Worm (Caenorhabditis elegans) whole organism, L1 larva: ENCODE measurements around the gene C04B4.6.
"Not testable (repeated sequence)": the region's sequence is repeated elsewhere in the genome, so short reads cannot be mapped to it uniquely, and the experiment has no call there.

Experiments used
- F16B12.6 ChIP-seq: fragments of 150-350 bp; optimal IDR thresholded peaks from 2 replicates; lab custom pipeline; 2014; ENCODE audit warnings: missing biosample characterization, missing genetic modification characterization
- aha-1 ChIP-seq: fragments of 150-350 bp; optimal IDR thresholded peaks from 2 replicates; lab custom pipeline; 2014; ENCODE audit warnings: missing biosample characterization, missing genetic modification characterization
- alr-1 ChIP-seq: fragments of 200-800 bp; sonication (Bioruptor generic); optimal IDR thresholded peaks from 2 replicates; lab custom pipeline; 2018; ENCODE audit warnings: borderline replicate concordance, mild to moderate bottlenecking, missing genetic modification characterization, missing compliant biosample characterization
- aly-2 ChIP-seq: fragments of 150-350 bp; optimal IDR thresholded peaks from 2 replicates; lab custom pipeline; 2014; ENCODE audit warnings: missing biosample characterization, missing genetic modification characterization
- blmp-1 ChIP-seq: fragments of 150-350 bp; optimal IDR thresholded peaks from 2 replicates; lab custom pipeline; 2014; ENCODE audit warnings: missing biosample characterization, missing genetic modification characterization
- ceh-82 ChIP-seq, 3 experiments: fragments of 150-350 bp in 1 of 3; sonication (generic microtip) in 2 of 3; optimal IDR thresholded peaks; 2 replicates each; lab custom pipeline; 2014 to 2017; ENCODE audit warnings: missing biosample characterization in 3 of 3, missing genetic modification characterization in 3 of 3
- ceh-88 ChIP-seq: fragments of 200-800 bp; sonication (Bioruptor generic); IDR thresholded peaks from 2 replicates; pipeline ENCODE4 v1.3.6; 2022; ENCODE audit warnings: missing genetic modification characterization, missing compliant biosample characterization
- egl-27 ChIP-seq, 2 experiments: fragments of 150-350 bp in 1 of 2; sonication (generic microtip); optimal IDR thresholded peaks; 3 replicates each; lab custom pipeline; 2017 to 2018; ENCODE audit warnings: missing biosample characterization in 2 of 2, missing genetic modification characterization in 2 of 2, missing genetic modification reagents in 2 of 2
- elt-2 ChIP-seq: sonication (generic microtip); optimal IDR thresholded peaks from 2 replicates; lab custom pipeline; 2016; ENCODE audit warnings: missing genetic modification characterization, mild to moderate bottlenecking, inconsistent platforms, missing compliant biosample characterization, missing genetic modification reagents
- fkh-4 ChIP-seq: sonication (generic microtip); optimal IDR thresholded peaks from 2 replicates; lab custom pipeline; 2016; ENCODE audit warnings: missing compliant biosample characterization, missing genetic modification characterization, borderline replicate concordance
- fkh-8 ChIP-seq: sonication (generic microtip); optimal IDR thresholded peaks from 2 replicates; lab custom pipeline; 2016; ENCODE audit warnings: mild to moderate bottlenecking, missing genetic modification characterization, missing compliant biosample characterization
- fos-1 ChIP-seq: fragments of 150-350 bp; optimal IDR thresholded peaks from 2 replicates; lab custom pipeline; 2014; ENCODE audit warnings: missing biosample characterization, missing genetic modification characterization
- hpl-2 ChIP-seq: fragments of 150-350 bp; optimal IDR thresholded peaks from 2 replicates; lab custom pipeline; 2014; ENCODE audit warnings: missing biosample characterization, missing genetic modification reagents, missing genetic modification characterization
- irx-1 ChIP-seq: sonication (generic microtip); optimal IDR thresholded peaks from 2 replicates; lab custom pipeline; 2016; ENCODE audit warnings: missing genetic modification characterization, missing compliant biosample characterization
- isw-1 ChIP-seq: fragments of 200-800 bp; sonication (Bioruptor generic); IDR thresholded peaks from 2 replicates; pipeline ENCODE4 v1.3.6; 2022; ENCODE audit warnings: missing genetic modification characterization, missing compliant biosample characterization
- jun-1 ChIP-seq: fragments of 150-350 bp; optimal IDR thresholded peaks from 2 replicates; lab custom pipeline; 2014; ENCODE audit warnings: missing biosample characterization, missing genetic modification reagents, missing genetic modification characterization
- lin-15B ChIP-seq: fragments of 150-350 bp; sonication (generic microtip); optimal IDR thresholded peaks from 3 replicates; lab custom pipeline; 2014; ENCODE audit warnings: missing biosample characterization, missing genetic modification characterization
- lir-3 ChIP-seq: sonication (generic microtip); optimal IDR thresholded peaks from 2 replicates; lab custom pipeline; 2016; ENCODE audit warnings: mild to moderate bottlenecking, missing genetic modification characterization, moderate library complexity, missing compliant biosample characterization; ENCODE audit not compliant: poor library complexity
- mab-9 ChIP-seq: fragments of 200-800 bp; sonication (Bioruptor generic); IDR thresholded peaks from 2 replicates; pipeline ENCODE4 v1.3.6; 2022; ENCODE audit warnings: missing genetic modification reagents, missing genetic modification characterization, missing compliant biosample characterization
- mdl-1 ChIP-seq, 2 experiments: fragments of 150-350 bp; optimal IDR thresholded peaks; 2 replicates each; lab custom pipeline; 2014 to 2017; ENCODE audit warnings: missing biosample characterization in 2 of 2, missing genetic modification characterization in 2 of 2, inconsistent platforms in 1 of 2
- nhr-19 ChIP-seq: fragments of 200-800 bp; sonication (Bioruptor generic); conservative IDR thresholded peaks from 2 replicates; pipeline ENCODE4 v1.3.6; 2022; ENCODE audit warnings: missing genetic modification characterization, missing compliant biosample characterization
- nhr-28 ChIP-seq: fragments of 150-350 bp; optimal IDR thresholded peaks from 2 replicates; lab custom pipeline; 2014; ENCODE audit warnings: missing biosample characterization, missing genetic modification characterization
- nhr-47 ChIP-seq: sonication (generic microtip); optimal IDR thresholded peaks from 2 replicates; lab custom pipeline; 2016; ENCODE audit warnings: mild to moderate bottlenecking, missing genetic modification characterization, moderate library complexity, missing compliant biosample characterization
- nhr-76 ChIP-seq: sonication (generic microtip); optimal IDR thresholded peaks from 2 replicates; lab custom pipeline; 2017; ENCODE audit warnings: missing biosample characterization, missing genetic modification characterization
- nhr-77 ChIP-seq: fragments of 150-350 bp; optimal IDR thresholded peaks from 2 replicates; lab custom pipeline; 2014; ENCODE audit warnings: missing biosample characterization, missing genetic modification characterization
- nhr-90 ChIP-seq: sonication (generic microtip); optimal IDR thresholded peaks from 2 replicates; lab custom pipeline; 2016; ENCODE audit warnings: mild to moderate bottlenecking, missing genetic modification characterization, missing compliant biosample characterization; ENCODE audit not compliant: poor library complexity
- pax-3 ChIP-seq: fragments of 200-800 bp; sonication (Bioruptor generic); optimal IDR thresholded peaks from 2 replicates; lab custom pipeline; 2018; ENCODE audit warnings: mild to moderate bottlenecking, missing genetic modification characterization, moderate library complexity, missing compliant biosample characterization
- pqm-1 ChIP-seq: sonication (generic microtip); optimal IDR thresholded peaks from 3 replicates; lab custom pipeline; 2017; ENCODE audit warnings: missing biosample characterization, missing genetic modification characterization
- snpc-4 ChIP-seq: fragments of 150-350 bp; optimal IDR thresholded peaks from 2 replicates; lab custom pipeline; 2014; ENCODE audit warnings: missing biosample characterization, missing genetic modification characterization
- snu-23 ChIP-seq: sonication (generic microtip); optimal IDR thresholded peaks from 2 replicates; lab custom pipeline; 2016; ENCODE audit warnings: missing genetic modification characterization, missing compliant biosample characterization
- sup-37 ChIP-seq: fragments of 200-800 bp; sonication (Bioruptor generic); optimal IDR thresholded peaks from 2 replicates; lab custom pipeline; 2018; ENCODE audit warnings: mild to moderate bottlenecking, missing genetic modification characterization, missing compliant biosample characterization
- swsn-7 ChIP-seq: sonication (generic microtip); optimal IDR thresholded peaks from 2 replicates; lab custom pipeline; 2016; ENCODE audit warnings: missing genetic modification characterization, missing compliant biosample characterization
- tbx-2 ChIP-seq: sonication (generic microtip); optimal IDR thresholded peaks from 2 replicates; lab custom pipeline; 2016; ENCODE audit warnings: missing genetic modification characterization, missing compliant biosample characterization
- unc-86 ChIP-seq: sonication (generic microtip); optimal IDR thresholded peaks from 2 replicates; lab custom pipeline; 2016; ENCODE audit warnings: missing genetic modification characterization, missing compliant biosample characterization
- vab-15 ChIP-seq: sonication (generic microtip); optimal IDR thresholded peaks from 2 replicates; lab custom pipeline; 2017; ENCODE audit warnings: missing genotype, mild to moderate bottlenecking, missing genetic modification characterization, missing compliant biosample characterization
- xbp-1 ChIP-seq: sonication (generic microtip); optimal IDR thresholded peaks from 2 replicates; lab custom pipeline; 2016; ENCODE audit warnings: missing genetic modification characterization, missing compliant biosample characterization
- zip-4 ChIP-seq: fragments of 200-800 bp; sonication (Bioruptor generic); optimal IDR thresholded peaks from 2 replicates; lab custom pipeline; 2018; ENCODE audit warnings: mild to moderate bottlenecking, missing genetic modification characterization, moderate library complexity, missing compliant biosample characterization
- ztf-4 ChIP-seq: fragments of 150-350 bp; optimal IDR thresholded peaks from 2 replicates; lab custom pipeline; 2014; ENCODE audit warnings: missing biosample characterization, missing genetic modification characterization

C04B4.6 gene

ce11 chrX:12315268-12315667 lies 39.8 kb upstream of the C04B4.6 start, which contains the start of gene xtr-2:
Gene xtr-2, plus strand, starts transcription at chrX:12315568.
- TF ChIP-seq irx-1 (tag; lab: Kevin White, UChicago) (no peak), elt-2 (tag; lab: Kevin White, UChicago) (no peak), fkh-4 (no peak), mab-9 (GFP tag; lab: Robert Waterston, UW) (no peak), ceh-82 (tag; optimal IDR thresholded peaks at IDR 0.05; lab: Kevin White, UChicago) (no peak), nhr-47 (tag; lab: Kevin White, UChicago) (no peak), blmp-1 (tag; lab: Kevin White, UChicago) (no peak), nhr-77 (tag; lab: Kevin White, UChicago) (no peak)

ce11 chrX:12314395-12314794 lies 38.9 kb upstream of the C04B4.6 start:
- peak; percentile 5 for TF ChIP-seq elt-2 (tag; lab: Kevin White, UChicago)
- TF ChIP-seq pqm-1: no peak
- TF ChIP-seq egl-27 (tag; optimal IDR thresholded peaks at IDR 0.05; lab: Kevin White, UChicago): no peak

- TF ChIP-seq F16B12.6 (tag; lab: Kevin White, UChicago) (no peak), pax-3 (tag; lab: Kevin White, UChicago) (no peak), nhr-28 (tag; lab: Kevin White, UChicago) (no peak), sup-37 (no peak), tbx-2 (no peak), alr-1 (tag; lab: Kevin White, UChicago) (no peak), swsn-7 (tag; lab: Kevin White, UChicago) (no peak), snpc-4 (tag; lab: Kevin White, UChicago) (no peak), lin-15B (no peak), xbp-1 (tag; lab: Kevin White, UChicago) (no peak), aly-2 (tag; lab: Kevin White, UChicago) (no peak), nhr-76 (no peak), ceh-88 (GFP tag; lab: Robert Waterston, UW) (no peak), vab-15 (tag; lab: Kevin White, UChicago) (no peak), aha-1 (tag; lab: Kevin White, UChicago) (no peak), zip-4 (GFP tag; lab: Kevin White, UChicago) (no peak)
These were observed 38.3 kb upstream of the C04B4.6 start for ce11 chrX:12313779-12314178.

- TF ChIP-seq nhr-90 (tag; lab: Kevin White, UChicago); fkh-8; aha-1 (tag; lab: Kevin White, UChicago): not testable (repeated sequence)
These were observed 32.6 kb upstream of the C04B4.6 start, which contains the start of gene F17A2.16 for ce11 chrX:12308045-12308499. Gene F17A2.16, plus strand, starts transcription at chrX:12308449.

- TF ChIP-seq isw-1: no peak
- no peak for TF ChIP-seq pax-3 (tag; lab: Kevin White, UChicago)
- TF ChIP-seq unc-86 (tag; lab: Kevin White, UChicago): no peak
- TF ChIP-seq xbp-1 (tag; lab: Kevin White, UChicago): no peak
- TF ChIP-seq, all 84 proteins: peak for 0
These were observed 31.1 kb upstream of the C04B4.6 start, which contains the start of gene phf-32 for ce11 chrX:12306565-12306964. Gene phf-32, plus strand, starts transcription at chrX:12306865.

ce11 chrX:12304231-12304630 lies 28.8 kb upstream of the C04B4.6 start:
- TF ChIP-seq egl-27 (tag; optimal IDR thresholded peaks at IDR 0.05; lab: Kevin White, UChicago) (no peak), lir-3 (no peak), pax-3 (tag; lab: Kevin White, UChicago) (no peak), ztf-4 (tag; lab: Kevin White, UChicago) (no peak), aha-1 (tag; lab: Kevin White, UChicago) (no peak), snu-23 (GFP tag; lab: Kevin White, UChicago) (no peak), aly-2 (tag; lab: Kevin White, UChicago) (no peak), unc-86 (tag; lab: Kevin White, UChicago) (no peak), hpl-2 (GFP tag; lab: Kevin White, UChicago) (no peak), mdl-1 (tag; optimal IDR thresholded peaks at IDR 0.05; lab: Kevin White, UChicago) (no peak), fos-1 (no peak), nhr-19 (GFP tag; lab: Robert Waterston, UW) (no peak), jun-1 (tag; lab: Kevin White, UChicago) (no peak)
- TF ChIP-seq, all 84 proteins: peak for 0
